Worm (Caenorhabditis elegans): ENCODE measurements around the gene nprt-1.

Gene nprt-1

DNA sequence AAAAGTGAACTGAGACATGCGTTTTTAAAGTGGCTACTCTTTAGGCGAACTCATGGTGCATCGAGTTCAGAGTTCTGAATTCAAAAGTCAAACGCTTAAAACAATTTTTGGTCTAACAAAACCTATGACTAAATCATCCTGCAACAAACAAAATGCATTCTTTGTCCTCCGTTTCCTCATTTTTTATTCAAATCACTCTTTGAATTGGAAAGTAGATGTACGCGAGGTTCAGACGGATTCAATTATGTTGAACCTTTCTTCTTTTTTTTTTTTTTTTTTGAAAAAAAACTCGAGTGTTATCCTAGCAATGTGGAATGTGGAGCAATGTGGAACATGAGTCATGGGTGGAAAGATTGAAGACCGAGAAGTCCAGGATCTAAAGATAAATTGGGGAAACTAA lies 31.5 kb downstream of the nprt-1 start:
- TF ChIP-seq lin-39 (tag; optimal IDR thresholded peaks at IDR 0.05), result no peak
- TF ChIP-seq blmp-1 (tag; optimal IDR thresholded peaks at IDR 0.05; ENCODE audit: insufficient read depth), result no peak
- no peak for TF ChIP-seq ceh-82 (tag; optimal IDR thresholded peaks at IDR 0.05)
- TF ChIP-seq fos-1 (tag; optimal IDR thresholded peaks at IDR 0.05), result no peak
- no peak for TF ChIP-seq aly-2 (tag; optimal IDR thresholded peaks at IDR 0.05)
- TF ChIP-seq ztf-11 (tag; optimal IDR thresholded peaks at IDR 0.05), result no peak

ce11 chrIV:2855056-2855752 lies 35.0 kb downstream of the nprt-1 start:
- TF ChIP-seq sma-9 (GFP tag; optimal IDR thresholded peaks at IDR 0.05) (peak; percentile 78), sma-9 (tag; optimal IDR thresholded peaks at IDR 0.05) (no peak), gmeb-1 (tag; optimal IDR thresholded peaks at IDR 0.05) (peak; percentile 3), nhr-129 (tag; optimal IDR thresholded peaks at IDR 0.05) (no peak), crh-2 (tag; optimal IDR thresholded peaks at IDR 0.05) (peak; percentile 60), lin-11 (tag; optimal IDR thresholded peaks at IDR 0.05) (no peak), fos-1 (tag; optimal IDR thresholded peaks at IDR 0.05) (peak; percentile 70), nhr-77 (tag; optimal IDR thresholded peaks at IDR 0.05) (no peak)

- TF ChIP-seq fos-1 (tag; optimal IDR thresholded peaks at IDR 0.05) (peak; percentile 8), alr-1 (tag; optimal IDR thresholded peaks at IDR 0.05) (no peak)
Observed at ce11 chrIV:2854161-2854560, 36.1 kb downstream of the nprt-1 start.

- TF ChIP-seq lin-13 (GFP tag; optimal IDR thresholded peaks at IDR 0.05) (no peak), nhr-6 (tag; optimal IDR thresholded peaks at IDR 0.05) (no peak), lin-11 (tag; optimal IDR thresholded peaks at IDR 0.05) (no peak), sma-9 (GFP tag; optimal IDR thresholded peaks at IDR 0.05) (no peak), sma-9 (tag; optimal IDR thresholded peaks at IDR 0.05) (no peak), sma-3 (GFP tag; optimal IDR thresholded peaks at IDR 0.05) (no peak), gmeb-1 (tag; optimal IDR thresholded peaks at IDR 0.05) (no peak), nhr-23 (tag; optimal IDR thresholded peaks at IDR 0.05) (no peak), nhr-129 (tag; optimal IDR thresholded peaks at IDR 0.05) (no peak), nhr-237 (tag; optimal IDR thresholded peaks at IDR 0.05) (no peak), unc-39 (tag; optimal IDR thresholded peaks at IDR 0.05) (no peak), ZK546.5 (tag; optimal IDR thresholded peaks at IDR 0.05) (no peak), blmp-1 (tag; optimal IDR thresholded peaks at IDR 0.05; ENCODE audit: insufficient read depth) (no peak), fos-1 (tag; optimal IDR thresholded peaks at IDR 0.05) (no peak), nhr-77 (tag; optimal IDR thresholded peaks at IDR 0.05) (no peak)
Observed at ce11 chrIV:2853164-2853563, 37.1 kb downstream of the nprt-1 start, which contains the start of gene Y54G2A.49. Gene Y54G2A.49 (minus strand): TSS chrIV:2853264.

DNA sequence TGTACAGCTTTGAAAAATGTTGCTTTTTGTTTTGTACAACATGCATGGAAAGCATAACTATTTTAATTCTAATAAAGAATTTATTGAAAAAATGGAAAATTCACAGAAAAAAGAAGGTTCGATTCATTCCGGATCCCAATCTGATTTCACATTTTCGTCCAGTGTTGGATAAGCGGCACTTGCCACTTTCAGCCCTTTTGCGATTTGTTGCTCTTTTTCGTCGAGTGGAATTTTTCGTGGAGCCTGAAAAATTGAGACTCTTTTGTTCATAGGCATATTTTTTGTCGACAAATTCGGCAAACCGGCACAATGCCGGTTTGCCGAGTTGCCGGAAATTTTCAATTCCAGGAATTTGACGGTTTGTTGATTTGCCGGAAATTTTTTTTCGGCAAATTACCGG lies 38.6 kb downstream of the nprt-1 start:
- TF ChIP-seq ceh-16 (tag; optimal IDR thresholded peaks at IDR 0.05), result no peak
- TF ChIP-seq lin-13 (GFP tag; optimal IDR thresholded peaks at IDR 0.05), result no peak
- no peak for TF ChIP-seq lin-11 (tag; optimal IDR thresholded peaks at IDR 0.05)

DNA sequence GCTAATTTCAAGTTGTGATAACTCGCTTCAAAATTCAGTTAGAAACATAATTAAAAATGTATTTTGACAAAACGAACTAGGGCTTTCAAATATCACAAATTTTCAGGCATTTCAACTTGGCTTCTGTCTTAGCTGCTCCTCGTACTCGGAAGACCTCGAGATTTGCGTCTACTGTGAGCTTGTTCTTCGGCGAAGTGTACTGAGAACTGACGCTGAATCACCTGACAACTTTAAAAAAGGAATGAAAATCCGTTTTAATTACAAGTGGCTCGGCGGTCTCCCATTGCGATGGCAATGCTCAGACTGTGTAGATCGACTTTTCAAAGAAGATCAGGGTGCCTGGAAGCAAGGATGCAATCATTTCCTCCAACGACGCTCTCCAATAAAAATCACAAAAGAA lies 39.7 kb downstream of the nprt-1 start, which contains the start of gene clec-85:
Gene clec-85, plus strand, starts transcription at position 301 of the 400 bp plus-strand sequence.
- TF ChIP-seq snpc-4 (tag; optimal IDR thresholded peaks at IDR 0.05) (no peak), aly-2 (tag; optimal IDR thresholded peaks at IDR 0.05) (no peak), blmp-1 (tag; optimal IDR thresholded peaks at IDR 0.05; ENCODE audit: insufficient read depth) (no peak), lin-13 (GFP tag; optimal IDR thresholded peaks at IDR 0.05) (no peak), sma-9 (GFP tag; optimal IDR thresholded peaks at IDR 0.05) (no peak), sma-9 (tag; optimal IDR thresholded peaks at IDR 0.05) (no peak), fos-1 (tag; optimal IDR thresholded peaks at IDR 0.05) (no peak), R02D3.7 (tag; optimal IDR thresholded peaks at IDR 0.05) (no peak), mab-5 (tag; optimal IDR thresholded peaks at IDR 0.05) (no peak), nhr-129 (tag; optimal IDR thresholded peaks at IDR 0.05) (no peak), unc-55 (GFP tag; optimal IDR thresholded peaks at IDR 0.05) (no peak), unc-39 (tag; optimal IDR thresholded peaks at IDR 0.05) (no peak), ceh-82 (tag; optimal IDR thresholded peaks at IDR 0.05) (no peak), alr-1 (tag; optimal IDR thresholded peaks at IDR 0.05) (no peak)

ce11 chrIV:2849269-2849668 lies 41.0 kb downstream of the nprt-1 start:
- no peak for TF ChIP-seq egl-27 (tag; optimal IDR thresholded peaks at IDR 0.05)
- TF ChIP-seq mab-5 (tag; optimal IDR thresholded peaks at IDR 0.05), result no peak

Data from whole organism, L2 larva.